Fruit fly (Drosophila melanogaster): ENCODE data around the gene CG13032.

Gene CG13032

DNA sequence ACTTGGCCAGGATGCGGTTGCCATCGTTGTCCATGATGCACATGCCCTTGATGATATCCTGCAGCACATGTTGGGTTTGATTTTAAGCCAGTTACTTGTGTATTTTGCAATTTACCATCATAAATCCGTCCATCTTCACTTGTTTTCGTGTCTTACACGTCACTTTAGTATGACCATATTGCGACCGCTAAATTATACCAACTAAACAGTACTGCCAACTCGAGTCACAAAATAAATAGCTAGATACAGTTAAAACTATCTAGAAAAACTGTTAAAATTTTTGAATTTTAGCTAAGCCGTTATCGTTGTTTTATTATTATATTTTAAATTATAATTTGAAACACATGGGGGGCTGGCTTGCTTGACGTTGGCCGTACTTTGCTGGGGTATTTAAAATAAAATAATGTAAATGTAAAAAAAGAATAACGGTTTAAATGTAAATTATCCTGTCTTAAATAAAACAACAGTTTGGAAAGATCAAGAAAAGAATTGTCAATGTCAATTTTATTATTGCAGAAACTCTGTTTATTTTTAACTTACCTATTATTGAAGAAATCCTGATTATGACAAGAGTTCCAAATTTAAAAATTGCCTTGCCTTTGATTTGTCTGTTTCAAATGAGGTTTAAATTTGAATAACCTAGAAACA lies at the start of gene CG13032, which contains the start of gene zetaCOP:
CG13032 (plus strand) TSS at position 598 of the 648 bp plus-strand sequence.
zetaCOP (minus strand) TSS at position 189 of the 648 bp plus-strand sequence.
- TF ChIP-seq gl (tag; optimal IDR thresholded peaks at IDR 0.05) (no peak), CG9948 (tag; optimal IDR thresholded peaks at IDR 0.05) (no peak), EcR (GFP tag; optimal IDR thresholded peaks at IDR 0.05) (no peak), CG8301 (tag; optimal IDR thresholded peaks at IDR 0.05) (no peak), CG13204 (GFP tag; optimal IDR thresholded peaks at IDR 0.05) (no peak), CG4496 (GFP tag; IDR thresholded peaks at IDR 0.05) (no peak), D1 (tag; optimal IDR thresholded peaks at IDR 0.05) (peak; percentile 57)

DNA sequence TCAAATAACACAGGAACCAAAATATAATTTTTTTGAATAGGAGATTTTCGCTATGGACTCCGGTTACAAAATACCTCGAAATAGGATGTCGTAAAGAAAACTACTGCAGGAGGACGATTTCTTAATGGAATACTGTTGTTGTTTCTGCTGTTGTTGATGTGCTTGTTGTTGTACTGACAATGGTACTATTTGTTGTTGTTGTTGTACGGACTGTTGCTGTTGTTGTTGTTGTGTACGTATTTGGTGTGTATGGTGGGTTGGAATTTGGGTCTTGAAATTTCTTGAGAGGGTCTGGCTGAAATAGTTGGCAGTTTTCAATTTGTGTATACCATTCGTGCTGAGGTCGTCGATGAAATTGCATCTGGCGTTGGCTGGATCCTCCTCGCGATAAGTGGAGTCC lies 47.6 kb upstream of the CG13032 start:
- no peak for TF ChIP-seq CG8159 (tag; optimal IDR thresholded peaks at IDR 0.05)

DNA sequence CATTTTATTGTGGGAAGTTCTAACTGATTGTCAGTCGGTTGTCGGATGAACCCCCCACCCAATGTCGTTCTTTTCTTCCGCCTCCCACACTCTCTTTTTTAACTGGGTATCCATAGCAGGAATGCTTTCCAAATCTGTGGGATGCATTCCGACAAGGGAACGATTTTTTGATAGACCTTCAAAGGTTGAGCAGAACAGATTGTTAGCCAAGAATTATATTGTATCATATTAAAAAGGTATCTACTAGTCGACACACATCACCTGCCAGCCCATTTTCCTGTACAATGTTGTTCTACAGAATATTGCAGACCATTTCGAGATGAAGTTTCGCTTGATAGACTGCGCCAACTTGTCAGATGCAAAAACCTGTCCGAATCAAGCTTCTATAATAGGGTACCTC lies 44.0 kb upstream of the CG13032 start:
- TF ChIP-seq Pif1B (GFP tag; optimal IDR thresholded peaks at IDR 0.05), result no peak

DNA sequence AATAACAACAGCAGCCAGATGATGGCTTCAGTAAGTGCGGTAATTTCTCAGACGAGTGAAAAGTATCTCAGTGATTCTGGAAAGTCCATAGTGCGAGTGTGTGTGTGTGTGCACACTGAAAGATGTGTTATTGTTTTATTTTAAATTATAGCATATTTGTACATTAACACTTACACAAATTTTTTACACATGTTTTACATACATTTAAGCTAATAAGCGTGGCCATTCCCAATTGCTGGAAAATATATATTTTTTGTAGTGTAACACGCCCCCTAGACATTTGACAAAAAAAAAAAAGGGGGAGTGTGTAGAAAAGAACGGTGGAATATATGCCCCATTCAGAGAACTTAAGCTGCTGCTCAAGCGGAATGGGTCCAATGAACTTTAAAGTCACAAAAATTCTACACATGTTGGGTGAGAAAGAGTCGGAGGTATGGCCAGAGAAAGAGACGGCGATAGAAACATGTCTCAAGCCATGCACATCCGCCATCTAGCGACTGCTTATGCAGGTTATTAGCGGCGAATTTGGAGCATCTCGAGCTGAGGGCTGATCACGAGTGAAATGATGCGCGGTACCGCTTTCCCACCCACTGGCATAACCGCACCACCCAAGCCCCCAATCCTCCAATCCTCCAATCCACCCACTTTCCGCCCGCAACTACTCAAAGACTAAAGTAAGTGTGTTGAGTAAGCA lies 41.8 kb upstream of the CG13032 start:
- TF ChIP-seq CG34367 (tag; optimal IDR thresholded peaks at IDR 0.05), result no peak
- 0 out of 3 replicates have a peak, but pooled peaks have one; percentile 47 for TF ChIP-seq CG4496 (GFP tag; IDR thresholded peaks at IDR 0.05)
- peak; percentile 19 for TF ChIP-seq EcR (GFP tag; optimal IDR thresholded peaks at IDR 0.05)
- peak; percentile 35 for TF ChIP-seq CG8301 (tag; optimal IDR thresholded peaks at IDR 0.05)
- TF ChIP-seq CG9948 (tag; optimal IDR thresholded peaks at IDR 0.05), result no peak

DNA sequence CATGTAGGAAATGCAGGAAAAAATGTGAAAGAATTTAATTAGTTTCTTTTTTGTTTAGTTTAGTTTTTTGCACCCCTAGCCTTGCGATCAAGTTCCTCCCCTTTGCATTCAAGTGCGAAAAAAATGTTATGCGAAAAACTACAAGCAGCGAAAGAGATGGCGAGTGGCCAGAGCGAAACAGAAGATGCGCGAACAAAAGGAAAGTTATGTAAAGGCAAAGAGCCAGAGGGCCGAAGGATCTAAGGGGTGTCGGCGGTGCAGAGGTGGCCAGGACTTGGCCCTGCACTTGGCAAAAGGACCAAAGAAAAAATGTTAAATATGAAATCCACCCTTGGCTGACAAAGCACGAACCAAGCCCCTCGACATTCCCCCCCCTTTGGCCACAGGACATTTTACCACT lies 39.7 kb upstream of the CG13032 start:
- TF ChIP-seq CG15710 (tag; optimal IDR thresholded peaks at IDR 0.05) (no peak), CG4496 (GFP tag; IDR thresholded peaks at IDR 0.05) (no peak)

- TF ChIP-seq CG32121 (GFP tag; IDR thresholded peaks at IDR 0.05) (no peak), Pif1B (GFP tag; optimal IDR thresholded peaks at IDR 0.05) (no peak), CG15710 (tag; optimal IDR thresholded peaks at IDR 0.05) (peak; percentile 9), CG17806 (tag; optimal IDR thresholded peaks at IDR 0.05) (peak; percentile 26), rn (GFP tag; IDR thresholded peaks at IDR 0.05) (no peak), CG12605 (GFP tag; IDR thresholded peaks at IDR 0.05) (no peak), CG10348 (GFP tag; IDR thresholded peaks at IDR 0.05) (no peak), gl (tag; optimal IDR thresholded peaks at IDR 0.05) (no peak), CG8159 (tag; optimal IDR thresholded peaks at IDR 0.05) (peak; percentile 45), CG34367 (tag; optimal IDR thresholded peaks at IDR 0.05) (no peak), Pif1A (GFP tag; optimal IDR thresholded peaks at IDR 0.05) (peak; percentile 17), CG9948 (tag; optimal IDR thresholded peaks at IDR 0.05) (peak; percentile 55), CG14655 (GFP tag; optimal IDR thresholded peaks at IDR 0.05) (peak; percentile 31), D1 (tag; optimal IDR thresholded peaks at IDR 0.05) (peak; percentile 7), CG4496 (GFP tag; IDR thresholded peaks at IDR 0.05) (peak; percentile 31; the same call in 2 of the 3 replicates), CG8301 (tag; optimal IDR thresholded peaks at IDR 0.05) (peak; percentile 31)
Observed at dm6 chr3L:16634529-16634928, 39.2 kb upstream of the CG13032 start.

DNA sequence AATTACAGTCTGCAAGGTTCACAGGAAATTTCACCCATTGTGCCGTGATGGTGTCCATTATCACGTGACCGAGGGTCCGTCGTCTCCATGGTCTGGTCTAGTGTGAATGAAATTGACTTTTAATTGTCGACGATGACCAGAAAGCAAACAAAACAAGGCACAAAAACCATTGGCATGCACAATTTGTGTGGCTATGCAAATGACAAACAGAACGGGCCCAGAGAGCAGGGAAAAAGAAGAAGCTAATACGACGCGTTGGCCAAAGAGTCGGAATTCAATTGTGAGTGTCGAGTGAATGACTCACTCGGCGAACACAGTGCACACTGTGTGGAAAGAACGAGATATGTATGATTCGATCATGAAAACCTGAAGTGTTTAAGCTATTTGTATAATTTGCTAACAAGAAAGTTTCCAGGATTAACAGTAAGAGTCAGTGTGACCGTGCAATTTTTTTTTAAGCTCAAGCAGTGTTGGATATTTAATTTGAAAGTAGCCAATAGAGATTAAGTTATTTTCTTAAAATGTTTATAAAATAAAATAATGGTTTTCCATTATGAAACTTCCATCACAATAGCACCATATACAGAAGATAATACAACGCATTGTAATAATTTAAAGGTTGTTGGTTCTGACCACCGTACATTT lies 38.1 kb upstream of the CG13032 start:
- TF ChIP-seq CG8301 (tag; optimal IDR thresholded peaks at IDR 0.05) (peak; percentile 9), Pif1B (GFP tag; optimal IDR thresholded peaks at IDR 0.05) (peak; percentile 30), D1 (tag; optimal IDR thresholded peaks at IDR 0.05) (no peak), Pif1A (GFP tag; optimal IDR thresholded peaks at IDR 0.05) (peak; percentile 40), gl (tag; optimal IDR thresholded peaks at IDR 0.05) (no peak), CG15710 (tag; optimal IDR thresholded peaks at IDR 0.05) (no peak), CG14655 (GFP tag; optimal IDR thresholded peaks at IDR 0.05) (peak; percentile 27), Snoo (tag; optimal IDR thresholded peaks at IDR 0.05) (no peak), CG4496 (GFP tag; IDR thresholded peaks at IDR 0.05) (0 out of 3 replicates have a peak, but pooled peaks have one; percentile 23), Ets98B (GFP tag; IDR thresholded peaks at IDR 0.05) (peak; percentile 14; the same call in 1 of the 2 replicates)
